Comparison of ENCODE assay signal across 1 fruit fly cellular context in genomic region chr2L:490150-491095, dm6.
TF ChIP-seq lines count a peak whose summit lies in the region.

No protein-coding gene starts in this region.

TF ChIP-seq in whole organism, embryonic, 481 proteins besides CTCF, POLR2A, EP300 and RAD21 (continued from another document):
- TF ChIP-seq CG13424 (tag; optimal IDR thresholded peaks at IDR 0.05; lab: Kevin White, UChicago) (peak; percentile 38), sna (GFP tag; IDR thresholded peaks at IDR 0.05; lab: Robert Waterston, UW; ENCODE audit: partially characterized antibody) (no peak; the same call in none of the 2 replicates), tin (GFP tag; optimal IDR thresholded peaks at IDR 0.05; lab: Kevin White, UChicago) (peak; percentile 81), corto (GFP tag; optimal IDR thresholded peaks at IDR 0.05; lab: Kevin White, UChicago) (peak; percentile 68), pnt (GFP tag; optimal IDR thresholded peaks at IDR 0.05; lab: Kevin White, UChicago) (peak; percentile 78), lab (GFP tag; optimal IDR thresholded peaks at IDR 0.05; lab: Kevin White, UChicago) (peak; percentile 78), Elba2 (GFP tag; optimal IDR thresholded peaks at IDR 0.05; lab: Kevin White, UChicago) (peak; percentile 10), CG13287 (GFP tag; IDR thresholded peaks at IDR 0.05; lab: Robert Waterston, UW; ENCODE audit: partially characterized antibody) (peak; percentile 64), CG2889 (GFP tag; IDR thresholded peaks at IDR 0.05; lab: Robert Waterston, UW) (0 out of 3 replicates have a peak, but pooled peaks have one; percentile 16), ewg (GFP tag; optimal IDR thresholded peaks at IDR 0.05; lab: Kevin White, UChicago) (peak; percentile 80), pita (GFP tag; optimal IDR thresholded peaks at IDR 0.05; lab: Kevin White, UChicago) (peak; percentile 16), D19A (tag; optimal IDR thresholded peaks at IDR 0.05; lab: Kevin White, UChicago) (peak; percentile 4), slp2 (GFP tag; optimal IDR thresholded peaks at IDR 0.05; lab: Kevin White, UChicago) (peak; percentile 72), ranshi (GFP tag; IDR thresholded peaks at IDR 0.05; lab: Robert Waterston, UW) (peak; percentile 69), fd64A (GFP tag; optimal IDR thresholded peaks at IDR 0.05; lab: Kevin White, UChicago) (peak; percentile 8), CG8388 (GFP tag; optimal IDR thresholded peaks at IDR 0.05; lab: Kevin White, UChicago) (peak; percentile 14), ro (GFP tag; IDR thresholded peaks at IDR 0.05; lab: Robert Waterston, UW) (no peak), ac (GFP tag; optimal IDR thresholded peaks at IDR 0.05; lab: Kevin White, UChicago) (peak; percentile 9), CG9797 (GFP tag; optimal IDR thresholded peaks at IDR 0.05; lab: Kevin White, UChicago) (peak; percentile 25), CG13775 (GFP tag; optimal IDR thresholded peaks at IDR 0.05; lab: Kevin White, UChicago) (peak; percentile 47), CG4424 (GFP tag; optimal IDR thresholded peaks at IDR 0.05; lab: Kevin White, UChicago) (peak; percentile 56), CG7556 (GFP tag; optimal IDR thresholded peaks at IDR 0.05; lab: Kevin White, UChicago) (no peak), ab (GFP tag; optimal IDR thresholded peaks at IDR 0.05; lab: Kevin White, UChicago) (peak; percentile 19), gsb (GFP tag; IDR thresholded peaks at IDR 0.05; lab: Robert Waterston, UW) (peak; percentile 51; the same call in 1 of the 2 replicates), ind (GFP tag; optimal IDR thresholded peaks at IDR 0.05; lab: Kevin White, UChicago) (peak; percentile 65), nom (GFP tag; optimal IDR thresholded peaks at IDR 0.05; lab: Kevin White, UChicago) (peak; percentile 88), CG1603 (tag; optimal IDR thresholded peaks at IDR 0.05; lab: Kevin White, UChicago) (peak; percentile 57), CG6175 (GFP tag; IDR thresholded peaks at IDR 0.05; lab: Robert Waterston, UW) (no peak), CG15696 (tag; optimal IDR thresholded peaks at IDR 0.05; lab: Kevin White, UChicago) (peak; percentile 64), CG3281 (GFP tag; optimal IDR thresholded peaks at IDR 0.05; lab: Kevin White, UChicago) (no peak), nerfin-2 (GFP tag; IDR thresholded peaks at IDR 0.05; lab: Robert Waterston, UW; ENCODE audit: partially characterized antibody) (no peak), CG6272 (GFP tag; IDR thresholded peaks at IDR 0.05; lab: Robert Waterston, UW) (0 out of 2 replicates have a peak, but pooled peaks have one; percentile 16), CG12659 (GFP tag; optimal IDR thresholded peaks at IDR 0.05; lab: Kevin White, UChicago) (peak; percentile 67), Mrtf (GFP tag; IDR thresholded peaks at IDR 0.05; lab: Robert Waterston, UW) (peak; percentile 75; the same call in 2 of the 3 replicates), gcm (GFP tag; optimal IDR thresholded peaks at IDR 0.05; lab: Kevin White, UChicago) (peak; percentile 54), trh (GFP tag; optimal IDR thresholded peaks at IDR 0.05; lab: Kevin White, UChicago) (peak; percentile 52), CG3847 (GFP tag; IDR thresholded peaks at IDR 0.05; lab: Robert Waterston, UW) (peak; percentile 79), Dbx (GFP tag; IDR thresholded peaks at IDR 0.05; lab: Robert Waterston, UW) (peak; percentile 93), H15 (GFP tag; IDR thresholded peaks at IDR 0.05; lab: Robert Waterston, UW) (peak; percentile 68; the same call in 2 of the 3 replicates), Hmr (GFP tag; optimal IDR thresholded peaks at IDR 0.05; lab: Kevin White, UChicago) (peak; percentile 75), CG4854 (GFP tag; optimal IDR thresholded peaks at IDR 0.05; lab: Kevin White, UChicago) (peak; percentile 32), Fer2 (tag; optimal IDR thresholded peaks at IDR 0.05; lab: Kevin White, UChicago) (no peak), pb (GFP tag; optimal IDR thresholded peaks at IDR 0.05; lab: Kevin White, UChicago) (peak; percentile 47), prd (optimal IDR thresholded peaks at IDR 0.05; lab: Kevin White, UChicago) (no peak), prd (GFP tag; IDR thresholded peaks at IDR 0.05; lab: Robert Waterston, UW) (peak; percentile 71; the same call in 2 of the 3 replicates), stwl (tag; optimal IDR thresholded peaks at IDR 0.05; lab: Kevin White, UChicago) (peak; percentile 57), CG5953 (GFP tag; IDR thresholded peaks at IDR 0.05; lab: Robert Waterston, UW) (no peak), Abd-B (GFP tag; optimal IDR thresholded peaks at IDR 0.05; lab: Kevin White, UChicago) (peak; percentile 62), Dad (GFP tag; optimal IDR thresholded peaks at IDR 0.05; lab: Kevin White, UChicago) (peak; percentile 59), Sin3A (optimal IDR thresholded peaks at IDR 0.05; lab: Kevin White, UChicago) (peak; percentile 37), Hr3 (GFP tag; optimal IDR thresholded peaks at IDR 0.05; lab: Kevin White, UChicago) (peak; percentile 47), Mad (GFP tag; optimal IDR thresholded peaks at IDR 0.05; lab: Kevin White, UChicago) (peak; percentile 59), al (GFP tag; IDR thresholded peaks at IDR 0.05; lab: Robert Waterston, UW) (peak; percentile 36; the same call in 1 of the 2 replicates), CG1602 (GFP tag; optimal IDR thresholded peaks at IDR 0.05; lab: Kevin White, UChicago) (peak; percentile 67), CG4282 (GFP tag; optimal IDR thresholded peaks at IDR 0.05; lab: Kevin White, UChicago) (peak; percentile 25), her (GFP tag; optimal IDR thresholded peaks at IDR 0.05; lab: Kevin White, UChicago) (peak; percentile 100), disco-r (GFP tag; optimal IDR thresholded peaks at IDR 0.05; lab: Kevin White, UChicago) (peak; percentile 54), CG11398 (GFP tag; optimal IDR thresholded peaks at IDR 0.05; lab: Kevin White, UChicago) (peak; percentile 3), nau (GFP tag; optimal IDR thresholded peaks at IDR 0.05; lab: Kevin White, UChicago) (no peak), p53 (GFP tag; optimal IDR thresholded peaks at IDR 0.05; lab: Kevin White, UChicago) (peak; percentile 85), esg (GFP tag; conservative IDR thresholded peaks at IDR 0.05; lab: Robert Waterston, UW) (0 out of 2 replicates have a peak, but pooled peaks have one; percentile 23), CG7357 (GFP tag; IDR thresholded peaks at IDR 0.05; lab: Robert Waterston, UW) (peak; percentile 31; the same call in 1 of the 3 replicates), ERR (GFP tag; optimal IDR thresholded peaks at IDR 0.05; lab: Kevin White, UChicago) (peak; percentile 73), CG6854 (GFP tag; optimal IDR thresholded peaks at IDR 0.05; lab: Kevin White, UChicago) (peak; percentile 49), Ets97D (GFP tag; optimal IDR thresholded peaks at IDR 0.05; lab: Kevin White, UChicago) (peak; percentile 84), CG32532 (GFP tag; IDR thresholded peaks at IDR 0.05; lab: Robert Waterston, UW) (peak; percentile 91), CrebB (tag; optimal IDR thresholded peaks at IDR 0.05; lab: Kevin White, UChicago) (peak; percentile 25), phol (tag; optimal IDR thresholded peaks at IDR 0.05; lab: Kevin White, UChicago) (peak; percentile 56), Bdp1 (GFP tag; optimal IDR thresholded peaks at IDR 0.05; lab: Kevin White, UChicago) (peak; percentile 29), Neu2 (GFP tag; optimal IDR thresholded peaks at IDR 0.05; lab: Kevin White, UChicago; ENCODE audit: borderline replicate concordance) (peak; percentile 72), MTF-1 (GFP tag; optimal IDR thresholded peaks at IDR 0.05; lab: Kevin White, UChicago; ENCODE audit: borderline replicate concordance) (peak; percentile 66), fd102C (GFP tag; optimal IDR thresholded peaks at IDR 0.05; lab: Kevin White, UChicago) (peak; percentile 36), CG13123 (GFP tag; optimal IDR thresholded peaks at IDR 0.05; lab: Kevin White, UChicago) (peak; percentile 74), CG16863 (GFP tag; optimal IDR thresholded peaks at IDR 0.05; lab: Kevin White, UChicago) (peak; percentile 65), CG9932 (GFP tag; IDR thresholded peaks at IDR 0.05; lab: Robert Waterston, UW) (peak; percentile 84), hb (GFP tag; IDR thresholded peaks at IDR 0.05; lab: Robert Waterston, UW; ENCODE audit: partially characterized antibody) (peak; percentile 36; the same call in 1 of the 3 replicates), CG10274 (GFP tag; optimal IDR thresholded peaks at IDR 0.05; lab: Kevin White, UChicago) (no peak), CG11456 (GFP tag; IDR thresholded peaks at IDR 0.05; lab: Robert Waterston, UW) (peak; percentile 94), repo (GFP tag; optimal IDR thresholded peaks at IDR 0.05; lab: Kevin White, UChicago) (peak; percentile 40), bcd (GFP tag; optimal IDR thresholded peaks at IDR 0.05; lab: Kevin White, UChicago) (peak; percentile 74), en (GFP tag; optimal IDR thresholded peaks at IDR 0.05; lab: Kevin White, UChicago) (peak; percentile 5), CG9609 (GFP tag; optimal IDR thresholded peaks at IDR 0.05; lab: Kevin White, UChicago) (peak; percentile 73), ssp (GFP tag; IDR thresholded peaks at IDR 0.05; lab: Robert Waterston, UW) (peak; percentile 48), crc (GFP tag; optimal IDR thresholded peaks at IDR 0.05; lab: Kevin White, UChicago) (peak; percentile 11), CG2202 (tag; optimal IDR thresholded peaks at IDR 0.05; lab: Kevin White, UChicago) (no peak), Hr39 (optimal IDR thresholded peaks at IDR 0.05; lab: Kevin White, UChicago) (no peak), CG7928 (GFP tag; optimal IDR thresholded peaks at IDR 0.05; lab: Kevin White, UChicago) (peak; percentile 16), CG10462 (GFP tag; optimal IDR thresholded peaks at IDR 0.05; lab: Kevin White, UChicago) (no peak), fd96Cb (tag; optimal IDR thresholded peaks at IDR 0.05; lab: Kevin White, UChicago) (peak; percentile 33), Med (GFP tag; lab: Kevin White, UChicago) (peak; percentile 96), CG1233 (GFP tag; optimal IDR thresholded peaks at IDR 0.05; lab: Kevin White, UChicago) (peak; percentile 35), odd (GFP tag; optimal IDR thresholded peaks at IDR 0.05; lab: Kevin White, UChicago) (peak; percentile 83), Dp (GFP tag; optimal IDR thresholded peaks at IDR 0.05; lab: Kevin White, UChicago) (peak; percentile 100), CG17829 (tag; optimal IDR thresholded peaks at IDR 0.05; lab: Kevin White, UChicago) (peak; percentile 61), CG10321 (GFP tag; IDR thresholded peaks at IDR 0.05; lab: Robert Waterston, UW) (0 out of 2 replicates have a peak, but pooled peaks have one; percentile 45), CG30403 (GFP tag; optimal IDR thresholded peaks at IDR 0.05; lab: Kevin White, UChicago) (peak; percentile 81), CG14667 (GFP tag; IDR thresholded peaks at IDR 0.05; lab: Robert Waterston, UW) (peak; percentile 70), Sry-β (GFP tag; optimal IDR thresholded peaks at IDR 0.05; lab: Kevin White, UChicago) (no peak), MESR4 (GFP tag; optimal IDR thresholded peaks at IDR 0.05; lab: Kevin White, UChicago) (no peak), CG3995 (GFP tag; optimal IDR thresholded peaks at IDR 0.05; lab: Kevin White, UChicago) (no peak), Hand (GFP tag; optimal IDR thresholded peaks at IDR 0.05; lab: Kevin White, UChicago) (peak; percentile 86), CG7786 (GFP tag; optimal IDR thresholded peaks at IDR 0.05; lab: Kevin White, UChicago) (peak; percentile 70), croc (GFP tag; conservative IDR thresholded peaks at IDR 0.05; lab: Robert Waterston, UW) (0 out of 3 replicates have a peak, but pooled peaks have one; percentile 12), CG3407 (GFP tag; optimal IDR thresholded peaks at IDR 0.05; lab: Kevin White, UChicago) (peak; percentile 28), Six4 (GFP tag; optimal IDR thresholded peaks at IDR 0.05; lab: Kevin White, UChicago) (peak; percentile 2), Nf-YA (GFP tag; IDR thresholded peaks at IDR 0.05; lab: Robert Waterston, UW) (peak; percentile 43), gce (GFP tag; IDR thresholded peaks at IDR 0.05; lab: Robert Waterston, UW) (peak; percentile 44; the same call in 2 of the 3 replicates), Kr (GFP tag; optimal IDR thresholded peaks at IDR 0.05; lab: Kevin White, UChicago) (no peak), knrl (GFP tag; IDR thresholded peaks at IDR 0.05; lab: Robert Waterston, UW; ENCODE audit: partially characterized antibody) (peak; percentile 49; the same call in 1 of the 3 replicates), CG31441 (GFP tag; IDR thresholded peaks at IDR 0.05; lab: Robert Waterston, UW) (peak; percentile 24; the same call in 1 of the 2 replicates), ash1 (GFP tag; optimal IDR thresholded peaks at IDR 0.05; lab: Kevin White, UChicago) (peak; percentile 39), tll (GFP tag; optimal IDR thresholded peaks at IDR 0.05; lab: Kevin White, UChicago) (peak in 1 of 2 experiments; percentile 11), CG17612 (GFP tag; IDR thresholded peaks at IDR 0.05; lab: Robert Waterston, UW) (peak; percentile 63; the same call in 1 of the 2 replicates), org-1 (GFP tag; optimal IDR thresholded peaks at IDR 0.05; lab: Kevin White, UChicago) (no peak), CG18764 (GFP tag; optimal IDR thresholded peaks at IDR 0.05; lab: Kevin White, UChicago) (peak; percentile 31), CG1647 (GFP tag; optimal IDR thresholded peaks at IDR 0.05; lab: Kevin White, UChicago) (peak; percentile 75), CG18476 (GFP tag; optimal IDR thresholded peaks at IDR 0.05; lab: Kevin White, UChicago) (peak; percentile 19), cas (GFP tag; IDR thresholded peaks at IDR 0.05; lab: Robert Waterston, UW) (no peak; the same call in 1 of the 2 replicates), danr (GFP tag; IDR thresholded peaks at IDR 0.05; lab: Robert Waterston, UW) (no peak; the same call in 1 of the 2 replicates), Optix (GFP tag; IDR thresholded peaks at IDR 0.05; lab: Robert Waterston, UW) (peak; percentile 63; the same call in 2 of the 3 replicates), scrt (GFP tag; optimal IDR thresholded peaks at IDR 0.05; lab: Kevin White, UChicago) (peak; percentile 50), CG8089 (GFP tag; optimal IDR thresholded peaks at IDR 0.05; lab: Kevin White, UChicago) (peak; percentile 62), Tbp (GFP tag; optimal IDR thresholded peaks at IDR 0.05; lab: Kevin White, UChicago) (no peak)
